Fruit fly (Drosophila melanogaster): Measurements from ENCODE around the gene CG3982.

CG3982 gene

DNA sequence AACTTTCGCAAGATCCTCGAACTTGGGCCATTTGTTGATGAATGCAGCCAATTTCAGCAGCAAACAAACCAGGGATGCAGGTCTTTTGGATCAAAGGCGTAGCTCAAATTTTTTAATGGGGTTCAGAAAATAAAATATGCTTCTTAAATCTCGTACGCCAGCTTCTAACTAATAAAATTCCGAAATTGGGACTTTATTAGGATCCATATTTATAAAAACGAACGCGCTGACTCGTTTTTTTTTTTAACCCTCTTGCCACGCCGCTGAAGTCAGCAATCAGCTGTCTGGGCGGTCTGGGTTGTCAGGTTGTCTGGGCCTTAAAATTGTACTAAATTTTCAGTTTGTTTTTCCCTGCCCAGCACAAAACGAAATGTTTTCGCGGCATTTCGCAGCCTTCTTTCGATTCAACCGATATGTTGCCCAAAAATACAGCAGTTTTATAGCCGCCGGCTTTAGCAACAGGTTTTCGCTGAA is 40.5 kb upstream of the CG3982 start, which contains the start of gene CG3437 (continued):
- TF ChIP-seq lab (GFP tag; optimal IDR thresholded peaks at IDR 0.05) (peak; percentile 100), CG2889 (GFP tag; IDR thresholded peaks at IDR 0.05) (peak; percentile 98), CG2875 (GFP tag; optimal IDR thresholded peaks at IDR 0.05) (peak; percentile 96), Oli (tag; optimal IDR thresholded peaks at IDR 0.05) (peak; percentile 99), salm (tag; optimal IDR thresholded peaks at IDR 0.05) (peak; percentile 97), chif (GFP tag; optimal IDR thresholded peaks at IDR 0.05) (peak; percentile 97 to 99), dysf (GFP tag; IDR thresholded peaks at IDR 0.05) (peak; percentile 100), CG16815 (GFP tag; optimal IDR thresholded peaks at IDR 0.05) (peak; percentile 98), inv (GFP tag; IDR thresholded peaks at IDR 0.05; ENCODE audit: partially characterized antibody) (0 out of 2 replicates have a peak, but pooled peaks have one; percentile 21), CG10267 (tag; optimal IDR thresholded peaks at IDR 0.05) (peak; percentile 94), GATAe (GFP tag; conservative IDR thresholded peaks at IDR 0.05) (peak; percentile 98), CG8765 (GFP tag; IDR thresholded peaks at IDR 0.05) (peak; percentile 99), CG8359 (GFP tag; optimal IDR thresholded peaks at IDR 0.05; ENCODE audit: borderline replicate concordance) (peak; percentile 94), CG2678 (tag; optimal IDR thresholded peaks at IDR 0.05) (peak; percentile 99), aop (GFP tag; IDR thresholded peaks at IDR 0.05) (peak; percentile 96), Med (GFP tag) (peak; percentile 100), Blimp-1 (GFP tag; optimal IDR thresholded peaks at IDR 0.05) (peak; percentile 97), mirr (GFP tag; optimal IDR thresholded peaks at IDR 0.05) (peak; percentile 99), CG11723 (GFP tag; optimal IDR thresholded peaks at IDR 0.05) (peak; percentile 97), run (tag; optimal IDR thresholded peaks at IDR 0.05) (peak; percentile 94), CG8478 (optimal IDR thresholded peaks at IDR 0.05) (no peak), CG14667 (GFP tag; IDR thresholded peaks at IDR 0.05) (peak; percentile 99), en (GFP tag; optimal IDR thresholded peaks at IDR 0.05) (peak; percentile 98), yki (optimal IDR thresholded peaks at IDR 0.05) (no peak), CG12219 (GFP tag; optimal IDR thresholded peaks at IDR 0.05) (peak; percentile 98), lov (optimal IDR thresholded peaks at IDR 0.05) (no peak), lov (GFP tag; IDR thresholded peaks at IDR 0.05) (peak; percentile 100), CG17802 (tag; optimal IDR thresholded peaks at IDR 0.05) (peak; percentile 93), bsh (GFP tag; optimal IDR thresholded peaks at IDR 0.05) (peak; percentile 98 to 99), CG7928 (GFP tag; optimal IDR thresholded peaks at IDR 0.05) (peak; percentile 96), Drgx (GFP tag; IDR thresholded peaks at IDR 0.05) (peak; percentile 100), HmgD (GFP tag; optimal IDR thresholded peaks at IDR 0.05) (peak; percentile 97), ttk (GFP tag; IDR thresholded peaks at IDR 0.05) (peak; percentile 99), Poxn (GFP tag; IDR thresholded peaks at IDR 0.05) (peak; percentile 96), CG9215 (GFP tag; IDR thresholded peaks at IDR 0.05) (peak; percentile 99), CG18619 (GFP tag; optimal IDR thresholded peaks at IDR 0.05) (peak; percentile 98), CG14860 (GFP tag; IDR thresholded peaks at IDR 0.05; ENCODE audit: partially characterized antibody) (no peak), CG15479 (GFP tag; optimal IDR thresholded peaks at IDR 0.05) (peak; percentile 59), CG6765 (GFP tag; optimal IDR thresholded peaks at IDR 0.05) (peak; percentile 99), sim (GFP tag; IDR thresholded peaks at IDR 0.05) (peak; percentile 99), CG30431 (GFP tag; optimal IDR thresholded peaks at IDR 0.05) (peak; percentile 98), Adf1 (GFP tag; IDR thresholded peaks at IDR 0.05) (peak; percentile 90), Ets65A (GFP tag) (peak; percentile 100), CG15073 (GFP tag; optimal IDR thresholded peaks at IDR 0.05) (peak; percentile 89), da (GFP tag; optimal IDR thresholded peaks at IDR 0.05) (peak; percentile 95), dm (GFP tag; optimal IDR thresholded peaks at IDR 0.05) (peak; percentile 95), ara (GFP tag; IDR thresholded peaks at IDR 0.05) (peak; percentile 100), ftz-f1 (GFP tag; optimal IDR thresholded peaks at IDR 0.05) (peak; percentile 88), Nf-YB (GFP tag; optimal IDR thresholded peaks at IDR 0.05) (peak; percentile 87), tll (GFP tag; optimal IDR thresholded peaks at IDR 0.05) (peak in 1 of 2 experiments; percentile 84), fd96Cb (tag; optimal IDR thresholded peaks at IDR 0.05) (peak; percentile 99)

Data from whole organism, embryonic.